Worm (Caenorhabditis elegans) whole organism, L2 larva: ENCODE data around the gene pan-1.

Experiments
- C34F6.9 ChIP-seq: fragments of 150-350 bp; optimal IDR thresholded peaks from 2 replicates; lab custom pipeline; 2014; ENCODE audit warnings: missing biosample characterization, missing genetic modification characterization
- F13H6.1 ChIP-seq: sonication (generic microtip); optimal IDR thresholded peaks from 2 replicates; lab custom pipeline; 2016; ENCODE audit warnings: missing genetic modification characterization, missing compliant biosample characterization
- R02D3.7 ChIP-seq: fragments of 150-350 bp; optimal IDR thresholded peaks from 2 replicates; lab custom pipeline; 2014; ENCODE audit warnings: missing biosample characterization, missing genetic modification characterization
- Y55F3AM.14 ChIP-seq: fragments of 200-800 bp; sonication (Bioruptor generic); optimal IDR thresholded peaks from 2 replicates; lab custom pipeline; 2018; ENCODE audit warnings: mild to moderate bottlenecking, missing genetic modification characterization, missing compliant biosample characterization
- ZK546.5 ChIP-seq: sonication (generic microtip); optimal IDR thresholded peaks from 2 replicates; lab custom pipeline; 2017; ENCODE audit warnings: missing biosample characterization, missing genetic modification characterization
- alr-1 ChIP-seq: fragments of 150-350 bp; optimal IDR thresholded peaks from 2 replicates; lab custom pipeline; 2014; ENCODE audit warnings: missing biosample characterization, missing genetic modification characterization
- aly-2 ChIP-seq: fragments of 150-350 bp; optimal IDR thresholded peaks from 2 replicates; lab custom pipeline; 2014; ENCODE audit warnings: missing biosample characterization, missing genetic modification characterization
- ama-1 ChIP-seq: fragments of 150-350 bp; optimal IDR thresholded peaks from 2 replicates; lab custom pipeline; 2018; ENCODE audit warnings: inconsistent platforms
- blmp-1 ChIP-seq: sonication (generic microtip); optimal IDR thresholded peaks from 2 replicates; lab custom pipeline; 2017; ENCODE audit warnings: missing genetic modification characterization, mild to moderate bottlenecking, missing compliant biosample characterization, antibody characterized with exemption, moderate library complexity; ENCODE audit not compliant: insufficient read depth
- ceh-16 ChIP-seq: fragments of 150-350 bp; optimal IDR thresholded peaks from 2 replicates; lab custom pipeline; 2014; ENCODE audit warnings: missing biosample characterization, missing genetic modification characterization
- crh-2 ChIP-seq: sonication (generic microtip); optimal IDR thresholded peaks from 2 replicates; lab custom pipeline; 2017; ENCODE audit warnings: missing biosample characterization, missing genetic modification characterization
- dmd-4 ChIP-seq: sonication (generic microtip); optimal IDR thresholded peaks from 2 replicates; lab custom pipeline; 2017; ENCODE audit warnings: missing biosample characterization, missing genetic modification characterization
- egl-27 ChIP-seq: sonication (generic microtip); optimal IDR thresholded peaks from 3 replicates; lab custom pipeline; 2017; ENCODE audit warnings: missing biosample characterization, missing genetic modification reagents, missing genetic modification characterization
- elt-1 ChIP-seq: fragments of 150-350 bp; optimal IDR thresholded peaks from 2 replicates; lab custom pipeline; 2014; ENCODE audit warnings: missing biosample characterization, missing genetic modification characterization
- elt-3 ChIP-seq: sonication (generic microtip); optimal IDR thresholded peaks from 2 replicates; lab custom pipeline; 2017; ENCODE audit warnings: missing biosample characterization, missing genetic modification characterization
- fos-1 ChIP-seq: fragments of 150-350 bp; optimal IDR thresholded peaks from 2 replicates; lab custom pipeline; 2014; ENCODE audit warnings: missing biosample characterization, missing genetic modification characterization
- gmeb-1 ChIP-seq: fragments of 150-350 bp; optimal IDR thresholded peaks from 2 replicates; lab custom pipeline; 2014; ENCODE audit warnings: missing biosample characterization, missing genetic modification characterization
- lin-11 ChIP-seq: fragments of 150-350 bp; sonication (generic microtip); optimal IDR thresholded peaks from 2 replicates; lab custom pipeline; 2014; ENCODE audit warnings: missing biosample characterization, missing genetic modification characterization, inconsistent platforms, mixed read lengths
- lin-13 ChIP-seq: fragments of 150-350 bp; optimal IDR thresholded peaks from 2 replicates; lab custom pipeline; 2014; ENCODE audit warnings: missing biosample characterization, missing genetic modification reagents, missing genetic modification characterization
- lin-39 ChIP-seq: fragments of 150-350 bp; optimal IDR thresholded peaks from 2 replicates; lab custom pipeline; 2014; ENCODE audit warnings: missing biosample characterization, missing genetic modification reagents, missing genetic modification characterization
- lsy-2 ChIP-seq, 2 experiments: fragments of 150-350 bp in 1 of 2; sonication (generic microtip) in 1 of 2; optimal IDR thresholded peaks; 2 replicates each; lab custom pipeline; 2014 to 2017; ENCODE audit warnings: missing biosample characterization in 2 of 2, missing genetic modification characterization in 2 of 2
- mab-5 ChIP-seq: fragments of 150-350 bp; optimal IDR thresholded peaks from 2 replicates; lab custom pipeline; 2014; ENCODE audit warnings: missing biosample characterization, missing genetic modification characterization
- mbf-1 ChIP-seq: sonication (generic microtip); optimal IDR thresholded peaks from 2 replicates; lab custom pipeline; 2017; ENCODE audit warnings: missing biosample characterization, missing genetic modification characterization
- mdl-1 ChIP-seq, 2 experiments: fragments of 150-350 bp in 1 of 2; sonication (generic microtip) in 1 of 2; optimal IDR thresholded peaks; 2 replicates each; lab custom pipeline; 2017; ENCODE audit warnings: missing biosample characterization in 2 of 2, missing genetic modification characterization in 2 of 2
- nhr-10 ChIP-seq: sonication (generic microtip); optimal IDR thresholded peaks from 2 replicates; lab custom pipeline; 2017; ENCODE audit warnings: missing biosample characterization, missing genetic modification characterization
- nhr-11 ChIP-seq: fragments of 150-350 bp; optimal IDR thresholded peaks from 2 replicates; lab custom pipeline; 2014; ENCODE audit warnings: missing biosample characterization, missing genetic modification characterization
- nhr-12 ChIP-seq: fragments of 150-350 bp; optimal IDR thresholded peaks from 2 replicates; lab custom pipeline; 2014; ENCODE audit warnings: missing biosample characterization, missing genetic modification characterization
- nhr-129 ChIP-seq: fragments of 150-350 bp; optimal IDR thresholded peaks from 2 replicates; lab custom pipeline; 2014; ENCODE audit warnings: missing biosample characterization, missing genetic modification characterization
- nhr-21 ChIP-seq: fragments of 150-350 bp; optimal IDR thresholded peaks from 2 replicates; lab custom pipeline; 2014; ENCODE audit warnings: missing biosample characterization, missing genetic modification characterization
- nhr-23 ChIP-seq: fragments of 150-350 bp; optimal IDR thresholded peaks from 2 replicates; lab custom pipeline; 2014; ENCODE audit warnings: missing biosample characterization, missing genetic modification reagents, missing genetic modification characterization
- nhr-237 ChIP-seq: fragments of 150-350 bp; optimal IDR thresholded peaks from 2 replicates; lab custom pipeline; 2014; ENCODE audit warnings: missing biosample characterization, missing genetic modification characterization
- nhr-25 ChIP-seq: fragments of 150-350 bp; sonication (generic microtip); optimal IDR thresholded peaks from 3 replicates; lab custom pipeline; 2014; ENCODE audit warnings: missing biosample characterization, missing genetic modification characterization
- nhr-6 ChIP-seq: fragments of 150-350 bp; optimal IDR thresholded peaks from 2 replicates; lab custom pipeline; 2014; ENCODE audit warnings: missing biosample characterization, missing genetic modification characterization
- nhr-77 ChIP-seq: fragments of 150-350 bp; optimal IDR thresholded peaks from 2 replicates; lab custom pipeline; 2014; ENCODE audit warnings: missing biosample characterization, missing genetic modification characterization
- peb-1 ChIP-seq: fragments of 150-350 bp; optimal IDR thresholded peaks from 2 replicates; lab custom pipeline; 2014; ENCODE audit warnings: missing biosample characterization, missing genetic modification characterization
- skn-1 ChIP-seq: sonication (generic microtip); optimal IDR thresholded peaks from 2 replicates; lab custom pipeline; 2017; ENCODE audit warnings: missing biosample characterization, missing genetic modification characterization
- sma-3 ChIP-seq: sonication (generic microtip); optimal IDR thresholded peaks from 2 replicates; lab custom pipeline; 2016; ENCODE audit warnings: missing genetic modification reagents, missing genetic modification characterization, missing compliant biosample characterization
- sma-9 ChIP-seq, 2 experiments: fragments of 150-350 bp in 1 of 2; sonication (generic microtip) in 1 of 2; optimal IDR thresholded peaks; 2 replicates each; lab custom pipeline; 2014 to 2016; ENCODE audit warnings: missing genetic modification characterization in 2 of 2, mild to moderate bottlenecking in 1 of 2, missing biosample characterization in 1 of 2, missing compliant biosample characterization in 1 of 2, missing genetic modification reagents in 1 of 2, moderate library complexity in 1 of 2
- snpc-4 ChIP-seq: fragments of 150-350 bp; optimal IDR thresholded peaks from 2 replicates; lab custom pipeline; 2014; ENCODE audit warnings: missing biosample characterization, missing genetic modification characterization
- unc-39 ChIP-seq: fragments of 150-350 bp; optimal IDR thresholded peaks from 2 replicates; lab custom pipeline; 2014; ENCODE audit warnings: missing biosample characterization, missing genetic modification characterization
- unc-55 ChIP-seq: fragments of 150-350 bp; sonication (generic microtip); optimal IDR thresholded peaks from 3 replicates; lab custom pipeline; 2014; ENCODE audit warnings: missing biosample characterization, missing genetic modification reagents, missing genetic modification characterization
- unc-62 ChIP-seq: fragments of 150-350 bp; optimal IDR thresholded peaks from 2 replicates; lab custom pipeline; 2014; ENCODE audit warnings: missing biosample characterization, missing genetic modification reagents, missing genetic modification characterization
- zag-1 ChIP-seq: fragments of 150-350 bp; optimal IDR thresholded peaks from 2 replicates; lab custom pipeline; 2014; ENCODE audit warnings: missing biosample characterization, missing genetic modification characterization
- ztf-1 ChIP-seq: fragments of 200-800 bp; sonication (Bioruptor generic); conservative IDR thresholded peaks from 2 replicates; pipeline ENCODE4 v1.3.6; 2022; ENCODE audit warnings: missing genetic modification characterization, missing compliant biosample characterization
- ztf-11 ChIP-seq: sonication (generic microtip); optimal IDR thresholded peaks from 2 replicates; lab custom pipeline; 2017; ENCODE audit warnings: missing biosample characterization, missing genetic modification characterization
- ztf-4 ChIP-seq: fragments of 150-350 bp; optimal IDR thresholded peaks from 2 replicates; lab custom pipeline; 2014; ENCODE audit warnings: missing biosample characterization, missing genetic modification characterization

Gene pan-1

DNA sequence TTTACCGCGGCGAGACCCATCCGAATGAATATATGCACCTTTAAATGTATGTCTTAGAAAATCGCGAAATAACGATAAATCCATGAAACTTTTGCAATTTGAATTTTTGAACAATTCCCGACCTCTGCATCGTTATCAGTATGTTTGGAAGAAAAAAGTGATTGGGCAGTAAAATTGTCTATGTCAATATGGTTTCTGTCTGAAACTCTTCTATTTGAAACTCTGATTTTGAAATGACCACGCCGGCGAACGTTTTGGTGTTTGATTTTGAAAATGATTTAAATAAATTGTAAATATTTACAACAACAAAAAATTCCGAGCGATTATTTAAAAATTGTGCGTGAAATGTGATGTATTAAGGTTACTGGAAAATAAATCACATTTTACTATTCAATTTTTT is 1.3 kb upstream of the pan-1 start:
- TF ChIP-seq elt-3 (tag; lab: Kevin White, UChicago) (no peak), crh-2 (tag; lab: Kevin White, UChicago) (no peak), ZK546.5 (tag; lab: Kevin White, UChicago) (no peak), lin-13 (GFP tag; lab: Kevin White, UChicago) (no peak), fos-1 (tag; lab: Kevin White, UChicago) (peak; percentile 18), ztf-4 (tag; lab: Kevin White, UChicago) (no peak), lin-39 (tag; lab: Kevin White, UChicago) (no peak), Y55F3AM.14 (no peak), nhr-129 (tag; lab: Kevin White, UChicago) (no peak), lsy-2 (tag; optimal IDR thresholded peaks at IDR 0.05; lab: Kevin White, UChicago) (no peak), nhr-21 (tag; lab: Kevin White, UChicago) (no peak), unc-39 (tag; lab: Kevin White, UChicago) (no peak), sma-3 (GFP tag; lab: Kevin White, UChicago) (no peak), aly-2 (tag; lab: Kevin White, UChicago) (no peak), nhr-237 (tag; lab: Kevin White, UChicago) (no peak), lin-11 (tag; lab: Kevin White, UChicago) (no peak), sma-9 (GFP tag; optimal IDR thresholded peaks at IDR 0.05; lab: Kevin White, UChicago) (peak; percentile 22), sma-9 (tag; optimal IDR thresholded peaks at IDR 0.05; lab: Kevin White, UChicago) (no peak)

DNA sequence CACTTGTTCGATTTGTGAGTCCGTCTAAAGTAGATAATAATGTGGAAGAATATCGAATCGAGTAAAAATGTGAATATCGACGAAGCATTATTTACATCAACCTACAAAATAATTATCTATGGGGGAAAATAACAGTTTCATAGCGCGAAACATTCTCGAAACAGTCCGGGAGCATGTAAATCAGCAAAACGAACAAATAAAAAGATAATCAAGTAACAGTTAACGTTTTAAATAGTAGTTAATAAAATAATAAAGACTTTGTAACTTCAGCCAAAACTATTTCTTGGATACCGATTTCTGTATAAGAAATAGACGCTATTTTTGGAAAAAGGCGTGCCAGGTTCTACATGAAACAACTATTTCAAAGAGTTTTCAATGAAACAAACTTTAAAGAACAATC is 5.5 kb downstream of the pan-1 start, which contains the start of gene mlcd-1:
mlcd-1 (minus strand) TSS at position 101 of the 400 bp plus-strand sequence.
- no peak for TF ChIP-seq elt-3 (tag; lab: Kevin White, UChicago)
- no peak for TF ChIP-seq dmd-4 (tag; lab: Kevin White, UChicago)
- TF ChIP-seq lin-13 (GFP tag; lab: Kevin White, UChicago) = no peak

DNA sequence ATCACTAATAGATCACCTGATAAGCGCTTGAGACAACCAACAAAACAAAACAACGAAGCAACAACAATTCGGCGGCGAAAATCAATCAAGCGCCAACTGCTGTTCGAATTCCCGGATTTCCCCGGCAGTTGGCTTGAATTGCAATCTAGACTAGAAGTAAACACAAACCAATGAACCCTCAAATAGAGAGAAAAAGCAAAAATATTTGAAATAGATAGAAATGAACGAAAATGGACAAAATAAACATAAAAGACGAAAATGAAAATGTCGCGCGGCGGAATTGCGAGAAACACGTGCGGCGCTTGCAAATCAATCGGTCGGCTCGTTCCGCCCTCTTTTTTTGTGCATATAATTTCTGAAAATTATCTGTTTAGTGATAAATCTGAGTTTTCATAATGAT is 5.9 kb downstream of the pan-1 start, which contains the start of gene idhg-1:
idhg-1 (plus strand) TSS at position 343 of the 400 bp plus-strand sequence.
- no peak for TF ChIP-seq ztf-1 (GFP tag; lab: Robert Waterston, UW)
- peak; percentile 75 for TF ChIP-seq Y55F3AM.14
- peak; percentile 32 for TF ChIP-seq ztf-4 (tag; lab: Kevin White, UChicago)
- no peak for TF ChIP-seq mbf-1
- TF ChIP-seq nhr-129 (tag; lab: Kevin White, UChicago) = peak; percentile 42
- TF ChIP-seq elt-1 (tag; lab: Kevin White, UChicago) = no peak
- TF ChIP-seq nhr-11 (tag; lab: Kevin White, UChicago) = no peak
- TF ChIP-seq nhr-6 = no peak
- TF ChIP-seq mab-5 = peak; percentile 64
- TF ChIP-seq alr-1 = no peak
- peak; percentile 70 for TF ChIP-seq gmeb-1 (tag; lab: Kevin White, UChicago)
- TF ChIP-seq F13H6.1 (tag; lab: Kevin White, UChicago) = peak; percentile 81
- TF ChIP-seq snpc-4 (tag; lab: Kevin White, UChicago) = no peak
- no peak for TF ChIP-seq elt-3 (tag; lab: Kevin White, UChicago)
- peak; percentile 11 for TF ChIP-seq zag-1
- peak; percentile 36 to 77 for TF ChIP-seq lsy-2 (tag; optimal IDR thresholded peaks at IDR 0.05; lab: Kevin White, UChicago)
- TF ChIP-seq unc-39 (tag; lab: Kevin White, UChicago) = no peak
- TF ChIP-seq nhr-10 = no peak
- no peak for TF ChIP-seq dmd-4 (tag; lab: Kevin White, UChicago)
- peak; percentile 74 for TF ChIP-seq lin-11 (tag; lab: Kevin White, UChicago)
- peak; percentile 78 for TF ChIP-seq sma-3 (GFP tag; lab: Kevin White, UChicago)
- TF ChIP-seq ama-1 (lab: Kevin White, UChicago) = no peak
- peak; percentile 48 for TF ChIP-seq skn-1 (tag; lab: Kevin White, UChicago)
- TF ChIP-seq fos-1 (tag; lab: Kevin White, UChicago) = peak; percentile 33
- peak; percentile 21 for TF ChIP-seq crh-2 (tag; lab: Kevin White, UChicago)
- peak; percentile 78 for TF ChIP-seq C34F6.9 (tag; lab: Kevin White, UChicago)
- no peak for TF ChIP-seq nhr-23 (tag; lab: Kevin White, UChicago)
- no peak for TF ChIP-seq egl-27
- TF ChIP-seq nhr-237 (tag; lab: Kevin White, UChicago) = no peak
- TF ChIP-seq aly-2 (tag; lab: Kevin White, UChicago) = no peak
- peak; percentile 15 for TF ChIP-seq nhr-21 (tag; lab: Kevin White, UChicago)
- peak; percentile 56 for TF ChIP-seq nhr-25 (tag; lab: Kevin White, UChicago)
- no peak for TF ChIP-seq mdl-1 (tag; optimal IDR thresholded peaks at IDR 0.05; lab: Kevin White, UChicago)
- TF ChIP-seq ZK546.5 (tag; lab: Kevin White, UChicago) = no peak
- peak; percentile 83 for TF ChIP-seq unc-55 (GFP tag; lab: Kevin White, UChicago)
- no peak for TF ChIP-seq nhr-77 (tag; lab: Kevin White, UChicago)
- TF ChIP-seq ceh-16 = no peak
- no peak for TF ChIP-seq peb-1 (tag; lab: Kevin White, UChicago)
- TF ChIP-seq ztf-11 (tag; lab: Kevin White, UChicago) = no peak
- no peak for TF ChIP-seq R02D3.7
- no peak for TF ChIP-seq lin-39 (tag; lab: Kevin White, UChicago)
- no peak for TF ChIP-seq nhr-12
- peak; percentile 69 for TF ChIP-seq lin-13 (GFP tag; lab: Kevin White, UChicago)
- TF ChIP-seq sma-9 (GFP tag; optimal IDR thresholded peaks at IDR 0.05; lab: Kevin White, UChicago) = peak; percentile 71
- TF ChIP-seq sma-9 (tag; optimal IDR thresholded peaks at IDR 0.05; lab: Kevin White, UChicago) = no peak
- no peak for TF ChIP-seq blmp-1 (tag; lab: Kevin White, UChicago)
- no peak for TF ChIP-seq unc-62
